Worm (Caenorhabditis elegans): ENCODE measurements around the gene pha-4.

The pha-4 gene

ce11 chrV:20792371-20792890 lies 39.6 kb downstream of the pha-4 start, which contains the start of gene Y44A6D.3:
TSS of gene Y44A6D.3 (minus strand) at chrV:20792421.
- TF ChIP-seq ref-1 (GFP tag; conservative IDR thresholded peaks at IDR 0.05) (no peak), med-1 (GFP tag; optimal IDR thresholded peaks at IDR 0.05; ENCODE audit: insufficient read depth) (no peak), cog-1 (tag; optimal IDR thresholded peaks at IDR 0.05) (no peak), T22C8.4 (GFP tag; IDR thresholded peaks at IDR 0.05) (no peak), ztf-29 (GFP tag; IDR thresholded peaks at IDR 0.05) (no peak), tab-1 (GFP tag; IDR thresholded peaks at IDR 0.05) (no peak), flt-1 (GFP tag; IDR thresholded peaks at IDR 0.05) (no peak), klf-2 (GFP tag; conservative IDR thresholded peaks at IDR 0.05) (no peak), ztf-23 (GFP tag; IDR thresholded peaks at IDR 0.05) (no peak)

- TF ChIP-seq ref-1 (GFP tag; conservative IDR thresholded peaks at IDR 0.05) (no peak), flt-1 (GFP tag; IDR thresholded peaks at IDR 0.05) (no peak), ztf-29 (GFP tag; IDR thresholded peaks at IDR 0.05) (no peak), ztf-23 (GFP tag; IDR thresholded peaks at IDR 0.05) (no peak), med-1 (GFP tag; optimal IDR thresholded peaks at IDR 0.05; ENCODE audit: insufficient read depth) (no peak), T22C8.4 (GFP tag; IDR thresholded peaks at IDR 0.05) (no peak), tab-1 (GFP tag; IDR thresholded peaks at IDR 0.05) (no peak), cog-1 (tag; optimal IDR thresholded peaks at IDR 0.05) (no peak), klf-2 (GFP tag; conservative IDR thresholded peaks at IDR 0.05) (no peak)
These were observed 40.9 kb downstream of the pha-4 start for ce11 chrV:20793761-20794160.

DNA sequence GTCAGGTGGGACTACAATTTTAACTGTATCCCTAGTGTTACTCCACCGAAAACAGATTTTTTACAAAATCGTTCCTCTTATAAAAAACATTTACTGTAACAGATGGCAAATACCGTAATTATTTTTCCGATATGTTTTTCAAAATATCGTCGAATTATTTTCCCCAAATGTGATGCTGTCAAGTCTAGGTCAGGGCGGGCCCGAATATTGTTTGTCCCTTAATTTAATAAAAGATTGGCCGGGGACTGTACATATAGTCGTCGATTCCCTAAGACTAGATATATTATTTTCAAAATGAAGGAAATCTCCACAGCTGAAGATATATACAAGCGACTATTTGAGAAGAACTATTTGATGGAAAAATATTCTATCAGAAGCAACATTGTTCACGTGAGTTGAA lies 45.1 kb downstream of the pha-4 start, which contains the start of gene sdf-9:
TSS of gene sdf-9 (plus strand) at position 301 of the 400 bp plus-strand sequence.
- TF ChIP-seq med-1 (GFP tag; optimal IDR thresholded peaks at IDR 0.05; ENCODE audit: insufficient read depth) (no peak), ztf-29 (GFP tag; IDR thresholded peaks at IDR 0.05) (no peak), ref-1 (GFP tag; conservative IDR thresholded peaks at IDR 0.05) (no peak), klf-2 (GFP tag; conservative IDR thresholded peaks at IDR 0.05) (no peak), T22C8.4 (GFP tag; IDR thresholded peaks at IDR 0.05) (no peak), cog-1 (tag; optimal IDR thresholded peaks at IDR 0.05) (no peak), tab-1 (GFP tag; IDR thresholded peaks at IDR 0.05) (no peak), flt-1 (GFP tag; IDR thresholded peaks at IDR 0.05) (no peak), ztf-23 (GFP tag; IDR thresholded peaks at IDR 0.05) (no peak)

DNA sequence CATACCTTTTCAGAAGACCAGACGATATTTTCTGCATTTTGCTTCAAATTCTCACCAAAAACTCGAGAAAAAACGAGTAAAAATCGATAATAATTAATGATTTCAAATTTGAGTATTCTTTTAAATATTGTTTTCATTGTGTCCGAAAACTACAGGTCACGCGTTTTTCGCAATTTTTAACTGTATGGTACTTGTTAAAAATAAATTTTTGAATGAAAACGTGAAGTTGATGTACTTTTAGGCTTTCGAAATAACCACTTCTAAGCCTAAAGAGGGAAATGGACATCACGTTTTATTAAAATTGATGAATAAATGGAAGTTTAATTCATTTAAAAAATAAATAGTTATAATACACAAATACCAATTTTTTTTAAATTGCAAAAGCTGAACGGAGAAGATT lies 50.1 kb downstream of the pha-4 start, which contains the start of gene Y44A6D.5:
TSS of gene Y44A6D.5 (minus strand) at position 101 of the 400 bp plus-strand sequence.
- TF ChIP-seq ztf-29 (GFP tag; IDR thresholded peaks at IDR 0.05), result no peak
- TF ChIP-seq ztf-23 (GFP tag; IDR thresholded peaks at IDR 0.05), result no peak
- TF ChIP-seq klf-2 (GFP tag; conservative IDR thresholded peaks at IDR 0.05), result no peak
- TF ChIP-seq flt-1 (GFP tag; IDR thresholded peaks at IDR 0.05), result no peak
- TF ChIP-seq med-1 (GFP tag; optimal IDR thresholded peaks at IDR 0.05; ENCODE audit: insufficient read depth), result no peak
- no peak for TF ChIP-seq cog-1 (tag; optimal IDR thresholded peaks at IDR 0.05)
- no peak for TF ChIP-seq ref-1 (GFP tag; conservative IDR thresholded peaks at IDR 0.05)
- no peak for TF ChIP-seq T22C8.4 (GFP tag; IDR thresholded peaks at IDR 0.05)
- no peak for TF ChIP-seq tab-1 (GFP tag; IDR thresholded peaks at IDR 0.05)

- no peak for TF ChIP-seq klf-2 (GFP tag; conservative IDR thresholded peaks at IDR 0.05)
- TF ChIP-seq flt-1 (GFP tag; IDR thresholded peaks at IDR 0.05), result no peak
- no peak for TF ChIP-seq ref-1 (GFP tag; conservative IDR thresholded peaks at IDR 0.05)
- TF ChIP-seq ztf-29 (GFP tag; IDR thresholded peaks at IDR 0.05), result no peak
- no peak for TF ChIP-seq tab-1 (GFP tag; IDR thresholded peaks at IDR 0.05)
These were observed 54.2 kb downstream of the pha-4 start, which contains the start of gene Y44A6D.6 for ce11 chrV:20807038-20807437. TSS of gene Y44A6D.6 (plus strand) at chrV:20807338.
